Worm (Caenorhabditis elegans): ENCODE measurements around the gene cyk-3.
A peak's percentile ranks its signal among the peaks of the same experiment; 100 is the strongest.

cyk-3 gene

ce11 chrIII:5988991-5989726, 30.8 kb upstream of the cyk-3 start (continued):
- no peak for TF ChIP-seq ahr-1 (tag; optimal IDR thresholded peaks at IDR 0.05)
- no peak for TF ChIP-seq unc-3 (GFP tag; conservative IDR thresholded peaks at IDR 0.05)
- no peak for TF ChIP-seq unc-3 (tag; optimal IDR thresholded peaks at IDR 0.05)
- no peak for TF ChIP-seq syd-9 (tag; optimal IDR thresholded peaks at IDR 0.05)
- no peak for TF ChIP-seq ref-2 (tag; optimal IDR thresholded peaks at IDR 0.05)
- peak; percentile 8 for TF ChIP-seq unc-42 (tag; optimal IDR thresholded peaks at IDR 0.05)
- TF ChIP-seq unc-55 (GFP tag; optimal IDR thresholded peaks at IDR 0.05), result peak; percentile 63
- no peak for TF ChIP-seq K09A11.1 (tag; optimal IDR thresholded peaks at IDR 0.05; ENCODE audit: insufficient read depth)
- peak; percentile 0 for TF ChIP-seq ets-4 (tag; optimal IDR thresholded peaks at IDR 0.05)

ce11 chrIII:5990090-5990489, 29.9 kb upstream of the cyk-3 start:
- TF ChIP-seq mec-3 (tag; optimal IDR thresholded peaks at IDR 0.05; ENCODE audit: borderline replicate concordance) (no peak), ceh-9 (tag; optimal IDR thresholded peaks at IDR 0.05) (no peak), F13H6.1 (tag; optimal IDR thresholded peaks at IDR 0.05) (no peak), fkh-6 (tag; optimal IDR thresholded peaks at IDR 0.05) (no peak), elt-2 (tag; optimal IDR thresholded peaks at IDR 0.05) (no peak), C38D4.7 (GFP tag; optimal IDR thresholded peaks at IDR 0.05) (no peak), madf-2 (tag; optimal IDR thresholded peaks at IDR 0.05) (no peak), ceh-19 (GFP tag; optimal IDR thresholded peaks at IDR 0.05) (no peak), pha-4 (tag; optimal IDR thresholded peaks at IDR 0.05) (no peak), pat-9 (tag; optimal IDR thresholded peaks at IDR 0.05) (no peak)

- TF ChIP-seq unc-42 (tag; optimal IDR thresholded peaks at IDR 0.05) (peak; percentile 51), unc-55 (GFP tag; optimal IDR thresholded peaks at IDR 0.05) (peak; percentile 47), ets-4 (tag; optimal IDR thresholded peaks at IDR 0.05) (no peak)
Measured at ce11 chrIII:5991142-5991930, 28.6 kb upstream of the cyk-3 start, which contains the start of gene T04C9.2. Gene T04C9.2, plus strand, starts transcription at chrIII:5991880.

ce11 chrIII:5992043-5992442, 27.9 kb upstream of the cyk-3 start:
- TF ChIP-seq pros-1 (tag; optimal IDR thresholded peaks at IDR 0.05) (no peak), unc-42 (tag; optimal IDR thresholded peaks at IDR 0.05) (peak; percentile 98)

ce11 chrIII:5992913-5993312, 27.0 kb upstream of the cyk-3 start, which contains the start of gene T04C9.1:
Gene T04C9.1, plus strand, starts transcription at chrIII:5993213.
- TF ChIP-seq ceh-24 (tag; optimal IDR thresholded peaks at IDR 0.05) (no peak), hlh-15 (tag; optimal IDR thresholded peaks at IDR 0.05) (no peak), pha-2 (tag; optimal IDR thresholded peaks at IDR 0.05) (no peak), unc-55 (GFP tag; optimal IDR thresholded peaks at IDR 0.05) (no peak), mec-3 (tag; optimal IDR thresholded peaks at IDR 0.05; ENCODE audit: borderline replicate concordance) (no peak), unc-3 (GFP tag; conservative IDR thresholded peaks at IDR 0.05) (no peak), unc-3 (tag; optimal IDR thresholded peaks at IDR 0.05) (no peak), ztf-16 (tag; optimal IDR thresholded peaks at IDR 0.05) (no peak), syd-9 (tag; optimal IDR thresholded peaks at IDR 0.05) (no peak), tbx-7 (tag; optimal IDR thresholded peaks at IDR 0.05) (no peak), nhr-232 (tag; optimal IDR thresholded peaks at IDR 0.05) (no peak), pax-1 (tag; optimal IDR thresholded peaks at IDR 0.05) (no peak), pat-9 (tag; optimal IDR thresholded peaks at IDR 0.05) (no peak)

ce11 chrIII:5998640-5999039, 21.3 kb upstream of the cyk-3 start:
- TF ChIP-seq unc-42 (tag; optimal IDR thresholded peaks at IDR 0.05), result peak; percentile 33
- TF ChIP-seq ceh-31 (tag; optimal IDR thresholded peaks at IDR 0.05), result no peak

All from whole organism, late embryonic.